Fruit fly (Drosophila melanogaster) whole organism, embryonic: ENCODE measurements around the gene Galphai.

Experiments used
- Atf-2 ChIP-seq: fragments of 200-800 bp; sonication (Bioruptor generic); optimal IDR thresholded peaks from 2 replicates; lab custom pipeline; 2016; ENCODE audit warnings: missing biosample characterization, missing genetic modification characterization
- Blimp-1 ChIP-seq: fragments of 200-800 bp; sonication (Bioruptor generic); optimal IDR thresholded peaks from 3 replicates; lab custom pipeline; 2018; ENCODE audit warnings: missing biosample characterization, missing genetic modification characterization, mild to moderate bottlenecking, moderate library complexity, missing genetic modification reagents
- CG10654 ChIP-seq: fragments of 200-800 bp; sonication (Bioruptor generic); optimal IDR thresholded peaks from 2 replicates; lab custom pipeline; 2016; ENCODE audit warnings: missing biosample characterization, missing genetic modification characterization
- CG10979 ChIP-seq: fragments of 200-800 bp; sonication (Bioruptor generic); optimal IDR thresholded peaks from 2 replicates; lab custom pipeline; 2018; ENCODE audit warnings: missing biosample characterization, mild to moderate bottlenecking, missing genetic modification characterization, moderate library complexity
- CG12299 ChIP-seq: fragments of 200-800 bp; sonication (Bioruptor generic); optimal IDR thresholded peaks from 2 replicates; lab custom pipeline; 2018; ENCODE audit warnings: missing biosample characterization, mild to moderate bottlenecking, missing genetic modification characterization
- CG12744 ChIP-seq: fragments of 200-800 bp; sonication (Bioruptor generic); optimal IDR thresholded peaks from 2 replicates; lab custom pipeline; 2016; ENCODE audit warnings: missing biosample characterization, missing genetic modification characterization
- CG14965 ChIP-seq: fragments of 200-800 bp; sonication (Bioruptor generic); optimal IDR thresholded peaks from 2 replicates; lab custom pipeline; 2016; ENCODE audit warnings: missing biosample characterization, missing genetic modification characterization, borderline replicate concordance
- CG15479 ChIP-seq: fragments of 200-800 bp; sonication (Bioruptor generic); optimal IDR thresholded peaks from 3 replicates; lab custom pipeline; 2019; ENCODE audit warnings: missing biosample characterization, mild to moderate bottlenecking, missing genetic modification characterization, moderate library complexity
- CG18599 ChIP-seq: fragments of 200-800 bp; sonication (Bioruptor generic); optimal IDR thresholded peaks from 3 replicates; lab custom pipeline; 2017; ENCODE audit warnings: missing biosample characterization, missing genetic modification characterization, mild to moderate bottlenecking, moderate library complexity, missing genetic modification reagents
- CG32772 ChIP-seq: fragments of 200-800 bp; sonication (Bioruptor generic); IDR thresholded peaks from 2 replicates; pipeline ENCODE4 v1.3.6; 2022; ENCODE audit warnings: missing biosample characterization, missing genetic modification characterization
- CG3281 ChIP-seq: fragments of 200-800 bp; sonication (Bioruptor generic); optimal IDR thresholded peaks from 3 replicates; lab custom pipeline; 2017; ENCODE audit warnings: missing biosample characterization, mild to moderate bottlenecking, missing genetic modification characterization
- CG34224 ChIP-seq: fragments of 200-800 bp; sonication (Bioruptor generic); IDR thresholded peaks from 3 replicates; pipeline ENCODE4 v1.3.6; 2022; ENCODE audit warnings: missing biosample characterization, missing genetic modification characterization; ENCODE audit not compliant: partially characterized antibody
- CG34422 ChIP-seq: fragments of 200-800 bp; sonication (Bioruptor generic); IDR thresholded peaks from 3 replicates; pipeline ENCODE4 v1.3.6; 2022; ENCODE audit warnings: missing biosample characterization, missing genetic modification characterization
- CG42726 ChIP-seq: fragments of 200-800 bp; sonication (Bioruptor generic); IDR thresholded peaks from 2 replicates; pipeline ENCODE4 v1.3.6; 2022; ENCODE audit warnings: missing biosample characterization, missing genetic modification characterization; ENCODE audit not compliant: partially characterized antibody
- CG5245 ChIP-seq: fragments of 200-800 bp; sonication (Bioruptor generic); optimal IDR thresholded peaks from 3 replicates; lab custom pipeline; 2016; ENCODE audit warnings: missing biosample characterization, missing genetic modification characterization
- CG7963 ChIP-seq: fragments of 200-800 bp; sonication (Bioruptor generic); IDR thresholded peaks from 3 replicates; pipeline ENCODE4 v1.3.6; 2022; ENCODE audit warnings: missing biosample characterization, missing genetic modification characterization; ENCODE audit not compliant: partially characterized antibody
- CG8281 ChIP-seq: fragments of 200-800 bp; sonication (Bioruptor generic); optimal IDR thresholded peaks from 2 replicates; lab custom pipeline; 2018; ENCODE audit warnings: missing biosample characterization, mild to moderate bottlenecking, missing genetic modification characterization, moderate library complexity
- CG8944 ChIP-seq: fragments of 200-800 bp; sonication (Bioruptor generic); optimal IDR thresholded peaks from 3 replicates; lab custom pipeline; 2016; ENCODE audit warnings: missing biosample characterization, missing genetic modification characterization
- Dip2 ChIP-seq: fragments of 200-800 bp; sonication (Bioruptor generic); IDR thresholded peaks from 2 replicates; pipeline ENCODE4 v1.3.6; 2022; ENCODE audit warnings: missing biosample characterization, missing genetic modification characterization
- Drgx ChIP-seq: fragments of 200-800 bp; sonication (Bioruptor generic); IDR thresholded peaks from 2 replicates; pipeline ENCODE4 v1.3.6; 2022; ENCODE audit warnings: missing biosample characterization, missing genetic modification characterization
- Fer2 ChIP-seq: fragments of 200-800 bp; sonication (Bioruptor generic); optimal IDR thresholded peaks from 2 replicates; lab custom pipeline; 2018; ENCODE audit warnings: missing biosample characterization, mild to moderate bottlenecking, missing genetic modification characterization, moderate library complexity
- Fer3 ChIP-seq: fragments of 200-800 bp; sonication (Bioruptor generic); optimal IDR thresholded peaks from 2 replicates; lab custom pipeline; 2018; ENCODE audit warnings: missing biosample characterization, mild to moderate bottlenecking, missing genetic modification characterization, moderate library complexity
- HmgD ChIP-seq: fragments of 200-800 bp; sonication (Bioruptor generic); optimal IDR thresholded peaks from 3 replicates; lab custom pipeline; 2016; ENCODE audit warnings: missing biosample characterization, missing genetic modification characterization
- Hmr ChIP-seq: fragments of 200-800 bp; sonication (Bioruptor generic); optimal IDR thresholded peaks from 3 replicates; lab custom pipeline; 2017; ENCODE audit warnings: mild to moderate bottlenecking, missing biosample characterization, missing genetic modification reagents, missing genetic modification characterization
- Kr ChIP-seq: fragments of 200-800 bp; sonication (Bioruptor generic); optimal IDR thresholded peaks from 2 replicates; lab custom pipeline; 2017; ENCODE audit warnings: missing biosample characterization, mild to moderate bottlenecking, missing genetic modification characterization
- Nf-YA ChIP-seq: fragments of 200-800 bp; sonication (Bioruptor generic); IDR thresholded peaks from 2 replicates; pipeline ENCODE4 v1.3.6; 2022; ENCODE audit warnings: missing biosample characterization, missing genetic modification characterization
- Rx ChIP-seq: fragments of 200-800 bp; sonication (Bioruptor generic); IDR thresholded peaks from 2 replicates; pipeline ENCODE4 v1.3.6; 2022; ENCODE audit warnings: missing biosample characterization, missing genetic modification characterization
- Trl ChIP-seq, 3 experiments: fragments of >200 bp in 2 of 3; fragments of 200-800 bp in 1 of 3; sonication (Bioruptor generic) in 1 of 3; optimal IDR thresholded peaks; 2 replicates in 1 of 3; 3 replicates in 2 of 3; lab custom pipeline; 2016 to 2017; ENCODE audit warnings: missing biosample characterization in 1 of 3, missing genetic modification characterization in 1 of 3
- bcd ChIP-seq: fragments of 200-800 bp; sonication (Bioruptor generic); optimal IDR thresholded peaks from 2 replicates; lab custom pipeline; 2017; ENCODE audit warnings: missing biosample characterization, mild to moderate bottlenecking, missing genetic modification characterization
- cg ChIP-seq: fragments of 200-800 bp; sonication (Bioruptor generic); optimal IDR thresholded peaks from 3 replicates; lab custom pipeline; 2019; ENCODE audit warnings: missing biosample characterization, mild to moderate bottlenecking, missing genetic modification characterization, moderate library complexity
- dmrt99B ChIP-seq: fragments of 200-800 bp; sonication (Bioruptor generic); optimal IDR thresholded peaks from 2 replicates; lab custom pipeline; 2018; ENCODE audit warnings: missing biosample characterization, mild to moderate bottlenecking, missing genetic modification characterization, moderate library complexity
- ems ChIP-seq: fragments of 200-800 bp; sonication (Bioruptor generic); optimal IDR thresholded peaks from 3 replicates; lab custom pipeline; 2016; ENCODE audit warnings: missing biosample characterization, missing genetic modification characterization
- fu2 ChIP-seq: fragments of 200-800 bp; sonication (Bioruptor generic); optimal IDR thresholded peaks from 2 replicates; lab custom pipeline; 2016; ENCODE audit warnings: missing biosample characterization, missing genetic modification characterization
- ham ChIP-seq: fragments of 200-800 bp; sonication (Bioruptor generic); IDR thresholded peaks from 2 replicates; pipeline ENCODE4 v1.3.6; 2022; ENCODE audit warnings: missing biosample characterization, missing genetic modification characterization
- her ChIP-seq: fragments of 200-800 bp; sonication (Bioruptor generic); optimal IDR thresholded peaks from 2 replicates; lab custom pipeline; 2016; ENCODE audit warnings: missing biosample characterization, missing genetic modification characterization
- hkb ChIP-seq, 2 experiments: fragments of 200-800 bp in 1 of 2; fragments of >200 bp in 1 of 2; sonication (Bioruptor generic) in 1 of 2; IDR thresholded peaks in 1 of 2; optimal IDR thresholded peaks in 1 of 2; 2 replicates each; pipeline versions ENCODE4 v1.3.6 to Lab custom; 2017 to 2022; ENCODE audit warnings: missing biosample characterization in 1 of 2, missing genetic modification characterization in 1 of 2
- ind ChIP-seq: fragments of 200-800 bp; sonication (Bioruptor generic); optimal IDR thresholded peaks from 3 replicates; lab custom pipeline; 2016; ENCODE audit warnings: missing biosample characterization, missing genetic modification characterization
- jumu ChIP-seq: fragments of 200-800 bp; sonication (Bioruptor generic); optimal IDR thresholded peaks from 3 replicates; lab custom pipeline; 2016; ENCODE audit warnings: missing biosample characterization, missing genetic modification characterization
- ken ChIP-seq: fragments of 200-800 bp; sonication (Bioruptor generic); IDR thresholded peaks from 3 replicates; pipeline ENCODE4 v1.3.6; 2022; ENCODE audit warnings: missing biosample characterization, missing genetic modification characterization
- peb ChIP-seq: fragments of 200-800 bp; sonication (Bioruptor generic); IDR thresholded peaks from 2 replicates; pipeline ENCODE4 v1.3.6; 2022; ENCODE audit warnings: missing biosample characterization, missing genetic modification characterization
- pita ChIP-seq: fragments of 200-800 bp; sonication (Bioruptor generic); optimal IDR thresholded peaks from 2 replicates; lab custom pipeline; 2017; ENCODE audit warnings: missing biosample characterization, mild to moderate bottlenecking, missing genetic modification characterization
- sug ChIP-seq: fragments of 200-800 bp; optimal IDR thresholded peaks from 2 replicates; lab custom pipeline; 2019; ENCODE audit warnings: missing biosample characterization, mild to moderate bottlenecking, missing genetic modification characterization, moderate library complexity
- tap ChIP-seq: fragments of 200-800 bp; optimal IDR thresholded peaks from 3 replicates; lab custom pipeline; 2019; ENCODE audit warnings: missing biosample characterization, mild to moderate bottlenecking, missing genetic modification characterization, moderate library complexity
- unc-4 ChIP-seq: fragments of 200-800 bp; sonication (Bioruptor generic); IDR thresholded peaks from 2 replicates; pipeline ENCODE4 v1.3.6; 2022; ENCODE audit warnings: missing biosample characterization, missing genetic modification characterization; ENCODE audit not compliant: partially characterized antibody

The Galphai gene

DNA sequence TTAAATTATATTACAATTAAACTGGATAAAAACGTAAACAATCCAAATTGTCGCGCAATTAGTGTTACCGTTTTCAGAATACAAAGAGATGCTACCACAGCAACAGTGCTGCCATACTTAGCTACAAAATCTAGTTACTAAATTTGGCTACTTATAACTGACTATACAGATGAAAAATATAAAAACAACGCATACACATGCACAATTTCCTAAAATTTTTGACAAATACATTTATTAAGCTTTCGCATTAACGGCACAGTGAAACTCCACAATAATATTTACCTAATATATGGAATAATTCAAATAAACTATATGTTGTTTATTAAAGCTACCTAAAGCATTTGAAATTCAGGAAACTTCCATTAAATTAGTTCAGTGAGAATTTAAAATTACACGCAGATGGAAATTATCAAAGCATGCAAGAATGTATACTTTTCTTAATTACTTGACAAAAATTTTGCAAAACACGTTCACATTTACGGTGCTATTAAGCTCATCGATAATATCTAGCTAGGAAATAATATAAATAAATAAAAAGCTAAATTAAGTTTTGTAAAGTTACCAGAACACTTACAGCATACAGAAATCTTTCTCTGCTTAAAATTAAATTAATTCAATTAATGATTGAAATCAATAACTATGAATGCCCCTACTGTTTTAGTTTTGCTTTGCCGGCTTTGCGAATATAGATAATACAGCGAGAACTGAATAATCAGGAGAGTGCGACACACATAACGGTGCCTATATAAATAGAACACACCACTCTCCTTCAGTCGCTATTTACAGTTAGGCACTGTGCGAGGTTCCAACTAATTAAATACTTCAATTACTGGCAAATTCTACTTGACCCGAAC, 10.7 kb downstream of the Galphai start, which contains the start of the genes Mis12 and CG9953 (continued):
- TF ChIP-seq Rx (GFP tag; lab: Robert Waterston, UW) (no peak), ken (GFP tag; lab: Robert Waterston, UW) (no peak; the same call in 2 of the 3 replicates), CG3281 (GFP tag; lab: Kevin White, UChicago) (no peak), sug (peak; percentile 7), Fer2 (no peak), CG42726 (GFP tag; lab: Robert Waterston, UW) (no peak), CG12744 (GFP tag; lab: Kevin White, UChicago) (no peak), CG18599 (GFP tag; lab: Kevin White, UChicago) (no peak), pita (GFP tag; lab: Kevin White, UChicago) (no peak), ind (peak; percentile 3), Hmr (GFP tag; lab: Kevin White, UChicago) (no peak)

DNA sequence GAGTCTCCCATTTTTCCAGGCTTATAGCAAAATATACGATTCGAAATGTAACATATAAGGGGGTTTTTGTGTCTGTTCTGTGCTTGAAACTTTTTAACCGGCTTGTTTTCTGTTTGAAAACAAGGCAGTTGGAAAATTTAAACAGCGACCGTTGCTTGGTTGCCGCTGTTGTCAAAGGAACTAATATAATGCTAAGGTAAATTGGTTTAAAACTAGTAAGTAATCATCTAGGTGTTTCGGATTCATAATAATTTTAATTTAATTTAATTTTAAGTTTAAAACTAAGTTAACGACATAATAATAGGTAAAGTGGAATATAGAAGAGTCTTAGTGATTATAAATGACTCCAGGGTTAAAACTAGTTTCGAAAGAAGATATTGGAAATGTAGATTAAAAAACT, 12.0 kb downstream of the Galphai start, which contains the start of gene CG10064:
TSS of gene CG10064 (minus strand) at position 101 of the 400 bp plus-strand sequence.
- TF ChIP-seq CG5245 = no peak
- no peak for TF ChIP-seq Fer3 (tag; lab: Kevin White, UChicago)
- no peak for TF ChIP-seq tap (tag; lab: Kevin White, UChicago)
- TF ChIP-seq HmgD = no peak
- TF ChIP-seq CG10979 = no peak
- TF ChIP-seq CG34224 (GFP tag; lab: Robert Waterston, UW) = no peak
- no peak for TF ChIP-seq CG7963
- TF ChIP-seq ems (GFP tag; lab: Kevin White, UChicago) = no peak
- TF ChIP-seq Atf-2 (GFP tag; lab: Kevin White, UChicago) = no peak
- no peak for TF ChIP-seq fu2
- TF ChIP-seq unc-4 (GFP tag; lab: Robert Waterston, UW) = no peak
- TF ChIP-seq Drgx (GFP tag; lab: Robert Waterston, UW) = no peak
- no peak for TF ChIP-seq CG32772 (GFP tag; lab: Robert Waterston, UW)
- no peak for TF ChIP-seq Trl (optimal IDR thresholded peaks at IDR 0.05; lab: Kevin White, UChicago)
- no peak for TF ChIP-seq Trl (GFP tag; optimal IDR thresholded peaks at IDR 0.05; lab: Kevin White, UChicago)

dm6 chr3L:6964488-6965152, 15.2 kb downstream of the Galphai start, which contains the start of gene sgl:
Gene sgl, minus strand, starts transcription at chr3L:6964758.
- TF ChIP-seq Dip2 (GFP tag; lab: Robert Waterston, UW) (no peak), CG10654 (GFP tag; lab: Kevin White, UChicago) (no peak), CG15479 (peak; percentile 42), CG14965 (GFP tag; lab: Kevin White, UChicago) (no peak), cg (GFP tag; lab: Kevin White, UChicago) (peak; percentile 83), CG8281 (tag; lab: Kevin White, UChicago) (no peak), her (GFP tag; lab: Kevin White, UChicago) (peak; percentile 39), bcd (GFP tag; lab: Kevin White, UChicago) (no peak), CG8944 (GFP tag; lab: Kevin White, UChicago) (no peak), Kr (GFP tag; lab: Kevin White, UChicago) (no peak), CG34422 (peak; percentile 91), ham (GFP tag; lab: Robert Waterston, UW) (no peak), hkb (optimal IDR thresholded peaks at IDR 0.05; lab: Kevin White, UChicago) (peak; percentile 28), hkb (GFP tag; IDR thresholded peaks at IDR 0.05; lab: Robert Waterston, UW) (peak; percentile 23; the same call in 1 of the 2 replicates), Fer3 (tag; lab: Kevin White, UChicago) (peak; percentile 27), CG12299 (tag; lab: Kevin White, UChicago) (no peak), jumu (no peak), Nf-YA (GFP tag; lab: Robert Waterston, UW) (peak; percentile 91), peb (GFP tag; lab: Robert Waterston, UW) (no peak), CG32772 (GFP tag; lab: Robert Waterston, UW) (0 out of 2 replicates have a peak, but pooled peaks have one; percentile 14), Blimp-1 (GFP tag; lab: Kevin White, UChicago) (no peak), dmrt99B (no peak)
